Worm (Caenorhabditis elegans): Measurements from ENCODE around the gene ugt-8.

ce11 chrV:4935096-4935495, 31.4 kb downstream of the ugt-8 start:
- TF ChIP-seq pbrm-1 (GFP tag; IDR thresholded peaks at IDR 0.05), result no peak
- TF ChIP-seq zfh-2 (GFP tag; conservative IDR thresholded peaks at IDR 0.05), result no peak
- no peak for TF ChIP-seq sptf-2 (GFP tag; optimal IDR thresholded peaks at IDR 0.05)
- no peak for TF ChIP-seq ceh-40 (GFP tag; IDR thresholded peaks at IDR 0.05)
- TF ChIP-seq lin-54 (GFP tag; optimal IDR thresholded peaks at IDR 0.05), result no peak
- no peak for TF ChIP-seq zim-3 (tag; optimal IDR thresholded peaks at IDR 0.05)
- no peak for TF ChIP-seq tbp1 (GFP tag; optimal IDR thresholded peaks at IDR 0.05)
- TF ChIP-seq F49E8.2 (tag; optimal IDR thresholded peaks at IDR 0.05; ENCODE audit: insufficient read depth), result no peak
- no peak for TF ChIP-seq F22D6.2 (tag; optimal IDR thresholded peaks at IDR 0.05)
- no peak for TF ChIP-seq attf-6 (GFP tag; IDR thresholded peaks at IDR 0.05)
- no peak for TF ChIP-seq fkh-3 (tag; optimal IDR thresholded peaks at IDR 0.05)
- TF ChIP-seq dpl-1 (GFP tag; optimal IDR thresholded peaks at IDR 0.05), result no peak

Data from whole organism, young adult.